Fruit fly (Drosophila melanogaster): ENCODE data around the gene AdoR.
A peak's percentile ranks its signal among the peaks of the same experiment; 100 is the strongest.

DNA sequence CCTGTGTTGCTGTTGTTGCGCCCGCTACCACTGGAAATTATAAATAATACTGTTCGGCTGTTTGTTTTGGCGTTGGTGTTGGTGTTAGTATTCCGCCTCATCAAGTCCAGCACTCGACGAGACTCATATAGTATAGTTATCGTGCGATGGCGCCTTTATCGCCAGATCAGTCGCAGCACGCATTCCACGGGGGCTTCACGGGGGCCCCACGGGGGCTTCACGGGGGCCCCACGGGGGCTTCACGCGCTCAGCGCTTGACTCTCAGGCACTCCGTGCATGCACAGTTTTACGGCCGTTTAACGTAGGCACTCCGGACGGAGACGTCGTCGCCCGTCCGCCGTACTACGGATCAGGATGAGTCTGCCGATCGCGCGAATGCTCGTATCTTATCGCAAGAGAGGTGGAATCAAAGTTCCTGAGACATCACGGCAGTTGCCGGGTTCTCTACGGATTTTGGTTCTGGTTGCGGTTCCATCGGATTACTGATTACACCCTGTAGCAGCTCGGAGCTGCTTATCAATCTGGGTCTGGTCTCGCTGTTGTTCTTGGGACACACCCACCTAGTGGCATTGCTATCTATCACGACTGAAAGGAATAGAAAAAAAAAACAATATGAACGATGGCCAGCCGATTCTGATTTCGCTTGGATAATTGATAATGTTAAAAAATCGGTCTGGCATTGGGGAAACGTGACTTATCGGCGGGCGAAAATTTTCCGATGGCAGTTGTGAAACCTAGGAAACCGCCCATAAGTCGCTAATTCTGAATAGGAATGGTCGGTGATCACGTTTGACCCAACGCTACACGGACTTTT is 46.4 kb downstream of the AdoR start:
- no peak for TF ChIP-seq CG8301 (tag; optimal IDR thresholded peaks at IDR 0.05)
- peak; percentile 17; the same call in 1 of the 3 replicates for TF ChIP-seq fd96Ca (GFP tag; IDR thresholded peaks at IDR 0.05)
- TF ChIP-seq D1 (tag; optimal IDR thresholded peaks at IDR 0.05) = no peak

All from whole organism, pupa.